Fruit fly (Drosophila melanogaster) whole organism: ENCODE measurements around the gene CG2938.

Experiments used
- CG8478 ChIP-seq: fragments of >200 bp; optimal IDR thresholded peaks from 2 replicates; lab custom pipeline; 2018; ENCODE audit warnings: inconsistent platforms
- Dll ChIP-seq: fragments of >200 bp; optimal IDR thresholded peaks from 2 replicates; lab custom pipeline; 2017
- psq ChIP-seq: fragments of >200 bp; optimal IDR thresholded peaks from 2 replicates; lab custom pipeline; 2017

- TF ChIP-seq Dll (lab: Kevin White, UChicago) (no peak), psq (no peak), CG8478 (lab: Kevin White, UChicago) (no peak)
These were observed 52.4 kb downstream of the CG2938 start, which contains the start of gene CG15239 for dm6 chrX:3883904-3884303.
